ENCODE assay signal across 1 fruit fly cellular context in genomic region chr3R:5587863-5588519, dm6.
TF ChIP-seq lines count a peak whose summit lies in the region.

TSS of gene CG2926 (minus strand) at chr3R:5588380.

TF ChIP-seq in whole organism, embryonic, 481 proteins besides CTCF, POLR2A, EP300 and RAD21 (continued from another document):
- TF ChIP-seq CG17328 (GFP tag; IDR thresholded peaks at IDR 0.05; lab: Robert Waterston, UW) (no peak), CG12299 (tag; optimal IDR thresholded peaks at IDR 0.05; lab: Kevin White, UChicago) (no peak), Nf-YA (GFP tag; IDR thresholded peaks at IDR 0.05; lab: Robert Waterston, UW) (no peak), CG9437 (GFP tag; optimal IDR thresholded peaks at IDR 0.05; lab: Kevin White, UChicago) (peak; percentile 40), zf30C (GFP tag; optimal IDR thresholded peaks at IDR 0.05; lab: Kevin White, UChicago) (no peak), Elba2 (GFP tag; optimal IDR thresholded peaks at IDR 0.05; lab: Kevin White, UChicago) (peak; percentile 93), CG9609 (GFP tag; optimal IDR thresholded peaks at IDR 0.05; lab: Kevin White, UChicago) (peak; percentile 44), ken (GFP tag; IDR thresholded peaks at IDR 0.05; lab: Robert Waterston, UW) (no peak), sens-2 (GFP tag; IDR thresholded peaks at IDR 0.05; lab: Robert Waterston, UW) (no peak), Opbp (GFP tag; IDR thresholded peaks at IDR 0.05; lab: Robert Waterston, UW; ENCODE audit: partially characterized antibody) (peak; percentile 94), CG7963 (GFP tag; IDR thresholded peaks at IDR 0.05; lab: Robert Waterston, UW; ENCODE audit: partially characterized antibody) (peak; percentile 88), bigmax (GFP tag; optimal IDR thresholded peaks at IDR 0.05; lab: Kevin White, UChicago) (no peak), nerfin-2 (GFP tag; IDR thresholded peaks at IDR 0.05; lab: Robert Waterston, UW; ENCODE audit: partially characterized antibody) (peak; percentile 59), CG14860 (GFP tag; IDR thresholded peaks at IDR 0.05; lab: Robert Waterston, UW; ENCODE audit: partially characterized antibody) (peak; percentile 85), nerfin-1 (tag; optimal IDR thresholded peaks at IDR 0.05; lab: Kevin White, UChicago) (no peak), CG14710 (tag; optimal IDR thresholded peaks at IDR 0.05; lab: Kevin White, UChicago) (peak; percentile 68), CG10979 (tag; optimal IDR thresholded peaks at IDR 0.05; lab: Kevin White, UChicago) (no peak), corto (GFP tag; optimal IDR thresholded peaks at IDR 0.05; lab: Kevin White, UChicago) (no peak), ac (GFP tag; optimal IDR thresholded peaks at IDR 0.05; lab: Kevin White, UChicago) (no peak), Hey (tag; optimal IDR thresholded peaks at IDR 0.05; lab: Kevin White, UChicago) (no peak), CrebB (tag; optimal IDR thresholded peaks at IDR 0.05; lab: Kevin White, UChicago) (no peak), sc (optimal IDR thresholded peaks at IDR 0.05; lab: Kevin White, UChicago) (no peak), sc (GFP tag; optimal IDR thresholded peaks at IDR 0.05; lab: Kevin White, UChicago) (no peak), CG10543 (GFP tag; optimal IDR thresholded peaks at IDR 0.05; lab: Kevin White, UChicago) (no peak), Fer3 (tag; optimal IDR thresholded peaks at IDR 0.05; lab: Kevin White, UChicago) (no peak), Hr78 (GFP tag; optimal IDR thresholded peaks at IDR 0.05; lab: Kevin White, UChicago) (no peak), sug (tag; optimal IDR thresholded peaks at IDR 0.05; lab: Kevin White, UChicago) (no peak), CG8290 (GFP tag; optimal IDR thresholded peaks at IDR 0.05; lab: Kevin White, UChicago) (no peak), CG8290 (tag; optimal IDR thresholded peaks at IDR 0.05; lab: Kevin White, UChicago) (no peak), CG1603 (tag; optimal IDR thresholded peaks at IDR 0.05; lab: Kevin White, UChicago) (no peak), pb (GFP tag; optimal IDR thresholded peaks at IDR 0.05; lab: Kevin White, UChicago) (no peak), Sin3A (optimal IDR thresholded peaks at IDR 0.05; lab: Kevin White, UChicago) (peak; percentile 45), CG3726 (GFP tag; IDR thresholded peaks at IDR 0.05; lab: Robert Waterston, UW) (no peak), CG6654 (GFP tag; optimal IDR thresholded peaks at IDR 0.05; lab: Kevin White, UChicago) (no peak), dmrt99B (tag; optimal IDR thresholded peaks at IDR 0.05; lab: Kevin White, UChicago) (no peak), CG6813 (GFP tag; optimal IDR thresholded peaks at IDR 0.05; lab: Kevin White, UChicago) (no peak), Dip3 (GFP tag; optimal IDR thresholded peaks at IDR 0.05; lab: Kevin White, UChicago) (no peak), knrl (GFP tag; IDR thresholded peaks at IDR 0.05; lab: Robert Waterston, UW; ENCODE audit: partially characterized antibody) (peak; percentile 89), ash1 (GFP tag; optimal IDR thresholded peaks at IDR 0.05; lab: Kevin White, UChicago) (no peak), Dbx (GFP tag; IDR thresholded peaks at IDR 0.05; lab: Robert Waterston, UW) (peak; percentile 62), Fer1 (GFP tag; optimal IDR thresholded peaks at IDR 0.05; lab: Kevin White, UChicago) (no peak), CG7556 (GFP tag; optimal IDR thresholded peaks at IDR 0.05; lab: Kevin White, UChicago) (no peak), Dll (GFP tag; IDR thresholded peaks at IDR 0.05; lab: Robert Waterston, UW; ENCODE audit: partially characterized antibody) (peak; percentile 82), onecut (GFP tag; IDR thresholded peaks at IDR 0.05; lab: Robert Waterston, UW) (peak; percentile 47), NC2β (GFP tag; optimal IDR thresholded peaks at IDR 0.05; lab: Kevin White, UChicago) (peak; percentile 34), Meics (GFP tag; optimal IDR thresholded peaks at IDR 0.05; lab: Kevin White, UChicago) (no peak), run (tag; optimal IDR thresholded peaks at IDR 0.05; lab: Kevin White, UChicago) (no peak), CG12391 (tag; optimal IDR thresholded peaks at IDR 0.05; lab: Kevin White, UChicago) (no peak), twi (tag; optimal IDR thresholded peaks at IDR 0.05; lab: Kevin White, UChicago) (no peak), CG11560 (tag; IDR thresholded peaks at IDR 0.05; lab: Robert Waterston, UW) (no peak), CG17802 (tag; optimal IDR thresholded peaks at IDR 0.05; lab: Kevin White, UChicago) (peak; percentile 48), ind (GFP tag; optimal IDR thresholded peaks at IDR 0.05; lab: Kevin White, UChicago) (no peak), psq (GFP tag; optimal IDR thresholded peaks at IDR 0.05; lab: Kevin White, UChicago) (no peak), CG18262 (tag; optimal IDR thresholded peaks at IDR 0.05; lab: Kevin White, UChicago) (no peak), fd96Cb (tag; optimal IDR thresholded peaks at IDR 0.05; lab: Kevin White, UChicago) (no peak), D19A (tag; optimal IDR thresholded peaks at IDR 0.05; lab: Kevin White, UChicago) (peak; percentile 100), Drgx (GFP tag; IDR thresholded peaks at IDR 0.05; lab: Robert Waterston, UW) (no peak), CG4707 (GFP tag; optimal IDR thresholded peaks at IDR 0.05; lab: Kevin White, UChicago) (no peak), Ets97D (GFP tag; optimal IDR thresholded peaks at IDR 0.05; lab: Kevin White, UChicago) (peak; percentile 55), CG2889 (GFP tag; IDR thresholded peaks at IDR 0.05; lab: Robert Waterston, UW) (no peak), prd (optimal IDR thresholded peaks at IDR 0.05; lab: Kevin White, UChicago) (no peak), prd (GFP tag; IDR thresholded peaks at IDR 0.05; lab: Robert Waterston, UW) (peak; percentile 31; the same call in 1 of the 3 replicates), danr (GFP tag; IDR thresholded peaks at IDR 0.05; lab: Robert Waterston, UW) (no peak), amos (GFP tag; IDR thresholded peaks at IDR 0.05; lab: Robert Waterston, UW; ENCODE audit: partially characterized antibody) (peak; percentile 93), stc (GFP tag; IDR thresholded peaks at IDR 0.05; lab: Robert Waterston, UW) (0 out of 2 replicates have a peak, but pooled peaks have one; percentile 9), lov (optimal IDR thresholded peaks at IDR 0.05; lab: Kevin White, UChicago) (no peak), lov (GFP tag; IDR thresholded peaks at IDR 0.05; lab: Robert Waterston, UW) (0 out of 3 replicates have a peak, but pooled peaks have one; percentile 5), CG14441 (GFP tag; IDR thresholded peaks at IDR 0.05; lab: Robert Waterston, UW) (0 out of 2 replicates have a peak, but pooled peaks have one; percentile 18), CG13296 (GFP tag; optimal IDR thresholded peaks at IDR 0.05; lab: Kevin White, UChicago) (no peak), tin (GFP tag; optimal IDR thresholded peaks at IDR 0.05; lab: Kevin White, UChicago) (peak; percentile 29), CG16779 (GFP tag; IDR thresholded peaks at IDR 0.05; lab: Robert Waterston, UW) (no peak), GATAe (GFP tag; conservative IDR thresholded peaks at IDR 0.05; lab: Robert Waterston, UW) (no peak), CG30403 (GFP tag; optimal IDR thresholded peaks at IDR 0.05; lab: Kevin White, UChicago) (no peak), CG10431 (GFP tag; optimal IDR thresholded peaks at IDR 0.05; lab: Kevin White, UChicago) (no peak), gt (GFP tag; IDR thresholded peaks at IDR 0.05; lab: Robert Waterston, UW) (no peak), pnt (GFP tag; optimal IDR thresholded peaks at IDR 0.05; lab: Kevin White, UChicago) (peak; percentile 33), CG32532 (GFP tag; IDR thresholded peaks at IDR 0.05; lab: Robert Waterston, UW) (peak; percentile 64), repo (GFP tag; optimal IDR thresholded peaks at IDR 0.05; lab: Kevin White, UChicago) (peak; percentile 16), lab (GFP tag; optimal IDR thresholded peaks at IDR 0.05; lab: Kevin White, UChicago) (no peak), toy (GFP tag; IDR thresholded peaks at IDR 0.05; lab: Robert Waterston, UW) (no peak), h (optimal IDR thresholded peaks at IDR 0.05; lab: Kevin White, UChicago) (no peak), shn (GFP tag; optimal IDR thresholded peaks at IDR 0.05; lab: Kevin White, UChicago) (peak; percentile 58), CG1233 (GFP tag; optimal IDR thresholded peaks at IDR 0.05; lab: Kevin White, UChicago) (peak; percentile 33), CG8924 (tag; optimal IDR thresholded peaks at IDR 0.05; lab: Kevin White, UChicago) (no peak), tll (GFP tag; optimal IDR thresholded peaks at IDR 0.05; lab: Kevin White, UChicago) (no peak), CG4617 (GFP tag; optimal IDR thresholded peaks at IDR 0.05; lab: Kevin White, UChicago; ENCODE audit: borderline replicate concordance) (peak; percentile 79), jigr1 (GFP tag; IDR thresholded peaks at IDR 0.05; lab: Robert Waterston, UW) (no peak), Jarid2 (GFP tag; optimal IDR thresholded peaks at IDR 0.05; lab: Kevin White, UChicago) (no peak), CG13123 (GFP tag; optimal IDR thresholded peaks at IDR 0.05; lab: Kevin White, UChicago) (no peak), CG12104 (GFP tag; optimal IDR thresholded peaks at IDR 0.05; lab: Kevin White, UChicago) (no peak), usp (GFP tag; optimal IDR thresholded peaks at IDR 0.05; lab: Kevin White, UChicago) (no peak)
